Worm (Caenorhabditis elegans): ENCODE measurements around the gene C03B1.14.

- TF ChIP-seq mdl-1 (tag; optimal IDR thresholded peaks at IDR 0.05) = no peak
- TF ChIP-seq ama-1 (optimal IDR thresholded peaks at IDR 0.05) = no peak
- peak; percentile 3 for TF ChIP-seq nhr-20 (tag; optimal IDR thresholded peaks at IDR 0.05)
- TF ChIP-seq aly-2 (tag; optimal IDR thresholded peaks at IDR 0.05) = no peak
- no peak for TF ChIP-seq skn-1 (tag; optimal IDR thresholded peaks at IDR 0.05)
- TF ChIP-seq egl-27 (tag; optimal IDR thresholded peaks at IDR 0.05) = no peak
- TF ChIP-seq unc-98 (GFP tag; IDR thresholded peaks at IDR 0.05) = no peak
- no peak for TF ChIP-seq mep-1 (tag; optimal IDR thresholded peaks at IDR 0.05)
- TF ChIP-seq lin-13 (GFP tag; optimal IDR thresholded peaks at IDR 0.05) = no peak
- TF ChIP-seq efl-3 (GFP tag; optimal IDR thresholded peaks at IDR 0.05) = no peak
- TF ChIP-seq C04F5.9 (tag; optimal IDR thresholded peaks at IDR 0.05) = no peak
- no peak for TF ChIP-seq nhr-12 (tag; optimal IDR thresholded peaks at IDR 0.05)
These were observed 6.8 kb downstream of the C03B1.14 start for ce11 chrX:6353763-6354162.

Data from whole organism, L1 larva.